Worm (Caenorhabditis elegans) whole organism, L1 larva: ENCODE data around the gene W09G12.6.

Source experiments
- C04F5.9 ChIP-seq: sonication (generic microtip); optimal IDR thresholded peaks from 2 replicates; lab custom pipeline; 2016; ENCODE audit warnings: missing genetic modification characterization, missing compliant biosample characterization
- blmp-1 ChIP-seq: fragments of 150-350 bp; optimal IDR thresholded peaks from 2 replicates; lab custom pipeline; 2014; ENCODE audit warnings: missing biosample characterization, missing genetic modification characterization
- ceh-63 ChIP-seq: fragments of 200-800 bp; sonication (Bioruptor generic); optimal IDR thresholded peaks from 2 replicates; lab custom pipeline; 2018; ENCODE audit warnings: mild to moderate bottlenecking, missing genetic modification characterization, missing compliant biosample characterization
- ces-1 ChIP-seq: fragments of 150-350 bp; optimal IDR thresholded peaks from 2 replicates; lab custom pipeline; 2014; ENCODE audit warnings: missing biosample characterization, missing genetic modification reagents, missing genetic modification characterization
- efl-1 ChIP-seq, 4 experiments: fragments of 150-350 bp; optimal IDR thresholded peaks in 3 of 4; peaks in 1 of 4; 1 replicate in 1 of 4; 2 replicates in 3 of 4; lab custom pipeline; 2014; ENCODE audit warnings: missing biosample characterization in 2 of 4, missing genetic modification characterization in 2 of 4, missing genetic modification reagents in 2 of 4
- elt-3 ChIP-seq, 6 experiments: fragments of 150-350 bp in 1 of 6; sonication (generic microtip); optimal IDR thresholded peaks; 2 replicates each; lab custom pipeline; 2017 to 2018; ENCODE audit warnings: missing biosample characterization in 6 of 6, missing genetic modification characterization in 6 of 6, inconsistent platforms in 1 of 6
- fkh-4 ChIP-seq: sonication (generic microtip); optimal IDR thresholded peaks from 2 replicates; lab custom pipeline; 2016; ENCODE audit warnings: missing compliant biosample characterization, missing genetic modification characterization, borderline replicate concordance
- lin-13 ChIP-seq: fragments of 150-350 bp; optimal IDR thresholded peaks from 2 replicates; lab custom pipeline; 2014; ENCODE audit warnings: missing biosample characterization, missing genetic modification reagents, missing genetic modification characterization
- nhr-28 ChIP-seq: fragments of 150-350 bp; optimal IDR thresholded peaks from 2 replicates; lab custom pipeline; 2014; ENCODE audit warnings: missing biosample characterization, missing genetic modification characterization
- snpc-4 ChIP-seq: fragments of 150-350 bp; optimal IDR thresholded peaks from 2 replicates; lab custom pipeline; 2014; ENCODE audit warnings: missing biosample characterization, missing genetic modification characterization

DNA sequence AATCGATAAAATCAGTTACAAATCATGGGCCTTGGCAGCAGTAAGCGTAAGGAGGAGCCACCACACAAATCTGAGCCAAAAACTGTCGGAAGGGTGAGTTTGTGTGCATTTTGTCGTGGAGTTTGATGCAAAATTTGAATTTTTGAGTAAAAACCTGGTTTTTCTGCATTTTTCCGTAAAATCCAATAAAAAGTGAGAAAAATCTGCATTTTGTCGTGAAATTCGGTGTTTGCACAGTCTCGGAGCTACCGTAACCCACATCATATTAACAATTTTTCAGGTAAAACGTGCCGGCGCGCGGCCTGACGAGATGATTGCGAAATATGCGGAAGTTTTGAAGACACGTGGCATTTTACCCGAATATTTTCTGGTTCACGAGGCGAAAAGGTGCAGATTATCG is 44.2 kb downstream of the W09G12.6 start:
- TF ChIP-seq ceh-63 (GFP tag; lab: Kevin White, UChicago) (no peak), ces-1 (GFP tag; lab: Kevin White, UChicago) (no peak), lin-13 (GFP tag; lab: Kevin White, UChicago) (no peak), elt-3 (tag; optimal IDR thresholded peaks at IDR 0.05; lab: Kevin White, UChicago) (no peak), fkh-4 (tag; lab: Kevin White, UChicago) (no peak), C04F5.9 (no peak), snpc-4 (tag; lab: Kevin White, UChicago) (no peak), nhr-28 (tag; lab: Kevin White, UChicago) (no peak), blmp-1 (tag; lab: Kevin White, UChicago) (no peak), efl-1 (optimal IDR thresholded peaks at IDR 0.05; lab: Kevin White, UChicago) (no peak), efl-1 (GFP tag; optimal IDR thresholded peaks at IDR 0.05 in 1 of 2; lab: Kevin White, UChicago) (peak in 1 of 2 experiments; percentile 10)
